Fruit fly (Drosophila melanogaster) whole organism, embryonic: ENCODE measurements around the gene CG13653.

ENCODE experiments used
- Awh ChIP-seq: fragments of 200-800 bp; sonication (Bioruptor generic); IDR thresholded peaks from 2 replicates; pipeline ENCODE4, ENCODE4 v1.3.6; 2022; ENCODE audit warnings: missing biosample characterization, missing genetic modification characterization
- Blimp-1 ChIP-seq: fragments of 200-800 bp; sonication (Bioruptor generic); optimal IDR thresholded peaks from 3 replicates; lab custom pipeline; 2018; ENCODE audit warnings: missing biosample characterization, missing genetic modification characterization, mild to moderate bottlenecking, moderate library complexity, missing genetic modification reagents
- CG10979 ChIP-seq: fragments of 200-800 bp; sonication (Bioruptor generic); optimal IDR thresholded peaks from 2 replicates; lab custom pipeline; 2018; ENCODE audit warnings: missing biosample characterization, mild to moderate bottlenecking, missing genetic modification characterization, moderate library complexity
- CG11504 ChIP-seq: fragments of 200-800 bp; sonication (Bioruptor generic); optimal IDR thresholded peaks from 3 replicates; lab custom pipeline; 2019; ENCODE audit warnings: missing biosample characterization, mild to moderate bottlenecking, missing genetic modification characterization, moderate library complexity
- CG13123 ChIP-seq: fragments of 200-800 bp; sonication (Bioruptor generic); optimal IDR thresholded peaks from 2 replicates; lab custom pipeline; 2016; ENCODE audit warnings: missing biosample characterization, missing genetic modification characterization
- CG13287 ChIP-seq: fragments of 200-800 bp; sonication (Bioruptor generic); IDR thresholded peaks from 2 replicates; pipeline ENCODE4 v1.3.6; 2022; ENCODE audit warnings: missing biosample characterization, missing genetic modification characterization; ENCODE audit not compliant: partially characterized antibody
- CG13424 ChIP-seq: fragments of 200-800 bp; sonication (Bioruptor generic); optimal IDR thresholded peaks from 2 replicates; lab custom pipeline; 2019; ENCODE audit warnings: missing biosample characterization, mild to moderate bottlenecking, missing genetic modification characterization, moderate library complexity
- CG14014 ChIP-seq: fragments of 200-800 bp; sonication (Bioruptor generic); IDR thresholded peaks from 2 replicates; pipeline ENCODE4 v1.3.6; 2022; ENCODE audit warnings: missing biosample characterization, missing genetic modification characterization
- CG15514 ChIP-seq: fragments of 200-800 bp; sonication (Bioruptor generic); optimal IDR thresholded peaks from 3 replicates; lab custom pipeline; 2017; ENCODE audit warnings: missing biosample characterization, missing genetic modification characterization, mild to moderate bottlenecking, moderate library complexity, missing genetic modification reagents
- CG17361 ChIP-seq: fragments of 200-800 bp; sonication (Bioruptor generic); IDR thresholded peaks from 3 replicates; pipeline ENCODE4 v1.3.6; 2022; ENCODE audit warnings: missing biosample characterization, missing genetic modification characterization
- CG18262 ChIP-seq: fragments of 200-800 bp; optimal IDR thresholded peaks from 3 replicates; lab custom pipeline; 2019; ENCODE audit warnings: missing biosample characterization, mild to moderate bottlenecking, missing genetic modification characterization, moderate library complexity
- CG31441 ChIP-seq: fragments of 200-800 bp; sonication (Bioruptor generic); IDR thresholded peaks from 2 replicates; pipeline ENCODE4 v1.3.6; 2022; ENCODE audit warnings: missing biosample characterization, missing genetic modification characterization
- CG43689 ChIP-seq: fragments of 200-800 bp; sonication (Bioruptor generic); IDR thresholded peaks from 2 replicates; pipeline ENCODE4 v1.3.6; 2022; ENCODE audit warnings: missing biosample characterization, missing genetic modification characterization
- CG6654 ChIP-seq: fragments of 200-800 bp; sonication (Bioruptor generic); optimal IDR thresholded peaks from 2 replicates; lab custom pipeline; 2017; ENCODE audit warnings: missing biosample characterization, mild to moderate bottlenecking, missing genetic modification characterization
- CG6683 ChIP-seq: fragments of 200-800 bp; sonication (Bioruptor generic); optimal IDR thresholded peaks from 2 replicates; lab custom pipeline; 2017; ENCODE audit warnings: missing biosample characterization, mild to moderate bottlenecking, missing genetic modification characterization, missing genetic modification reagents
- CG6854 ChIP-seq: fragments of 200-800 bp; sonication (Bioruptor generic); optimal IDR thresholded peaks from 3 replicates; lab custom pipeline; 2017; ENCODE audit warnings: missing biosample characterization, mild to moderate bottlenecking, missing genetic modification characterization
- CG7556 ChIP-seq: fragments of 200-800 bp; sonication (Bioruptor generic); optimal IDR thresholded peaks from 2 replicates; lab custom pipeline; 2017; ENCODE audit warnings: missing biosample characterization, mild to moderate bottlenecking, missing genetic modification characterization
- CG8290 ChIP-seq, 3 experiments: fragments of 200-800 bp; sonication (Bioruptor generic); optimal IDR thresholded peaks; 2 replicates each; lab custom pipeline; 2016 to 2019; ENCODE audit warnings: missing biosample characterization in 3 of 3, missing genetic modification characterization in 3 of 3, mild to moderate bottlenecking in 2 of 3, moderate library complexity in 1 of 3
- CG9437 ChIP-seq: fragments of 200-800 bp; sonication (Bioruptor generic); optimal IDR thresholded peaks from 2 replicates; lab custom pipeline; 2018; ENCODE audit warnings: missing biosample characterization, mild to moderate bottlenecking, missing genetic modification characterization
- CG9727 ChIP-seq: fragments of 200-800 bp; sonication (Bioruptor generic); optimal IDR thresholded peaks from 3 replicates; lab custom pipeline; 2017; ENCODE audit warnings: missing biosample characterization, mild to moderate bottlenecking, missing genetic modification characterization
- CoRest ChIP-seq: fragments of 200-800 bp; sonication (Bioruptor generic); optimal IDR thresholded peaks from 3 replicates; lab custom pipeline; 2018; ENCODE audit warnings: missing biosample characterization, mild to moderate bottlenecking, missing genetic modification characterization, moderate library complexity
- Dll ChIP-seq: fragments of 200-800 bp; sonication (Bioruptor generic); IDR thresholded peaks from 4 replicates; pipeline ENCODE4 v1.3.6; 2022; ENCODE audit warnings: missing biosample characterization, missing genetic modification characterization; ENCODE audit not compliant: partially characterized antibody
- E2f1 ChIP-seq: fragments of 200-800 bp; sonication (Bioruptor generic); IDR thresholded peaks from 2 replicates; pipeline ENCODE4 v1.3.6; 2022; ENCODE audit warnings: missing biosample characterization, missing genetic modification characterization
- H15 ChIP-seq: fragments of 200-800 bp; sonication (Bioruptor generic); IDR thresholded peaks from 3 replicates; pipeline ENCODE4 v1.3.6; 2022; ENCODE audit warnings: missing biosample characterization, missing genetic modification characterization
- H2.0 ChIP-seq: fragments of 200-800 bp; sonication (Bioruptor generic); IDR thresholded peaks from 2 replicates; pipeline ENCODE4 v1.3.6; 2022; ENCODE audit warnings: missing biosample characterization, missing genetic modification characterization
- Hey ChIP-seq: fragments of 200-800 bp; sonication (Bioruptor generic); optimal IDR thresholded peaks from 3 replicates; lab custom pipeline; 2018; ENCODE audit warnings: missing biosample characterization, mild to moderate bottlenecking, missing genetic modification characterization
- HmgD ChIP-seq: fragments of 200-800 bp; sonication (Bioruptor generic); optimal IDR thresholded peaks from 3 replicates; lab custom pipeline; 2016; ENCODE audit warnings: missing biosample characterization, missing genetic modification characterization
- Hmr ChIP-seq: fragments of 200-800 bp; sonication (Bioruptor generic); optimal IDR thresholded peaks from 3 replicates; lab custom pipeline; 2017; ENCODE audit warnings: mild to moderate bottlenecking, missing biosample characterization, missing genetic modification reagents, missing genetic modification characterization
- Hr39 ChIP-seq: fragments of >200 bp; optimal IDR thresholded peaks from 2 replicates; lab custom pipeline; 2017
- Hr51 ChIP-seq, 2 experiments: fragments of 200-800 bp; sonication (Bioruptor generic); optimal IDR thresholded peaks; 2 replicates in 1 of 2; 3 replicates in 1 of 2; lab custom pipeline; 2016 to 2018; ENCODE audit warnings: missing biosample characterization in 2 of 2, missing genetic modification characterization in 2 of 2, mild to moderate bottlenecking in 1 of 2, moderate library complexity in 1 of 2
- Hsf ChIP-seq: fragments of 200-800 bp; sonication (Bioruptor generic); optimal IDR thresholded peaks from 3 replicates; lab custom pipeline; 2016; ENCODE audit warnings: missing biosample characterization, missing genetic modification characterization
- Neu2 ChIP-seq: fragments of 200-800 bp; sonication (Bioruptor generic); optimal IDR thresholded peaks from 3 replicates; lab custom pipeline; 2016; ENCODE audit warnings: missing biosample characterization, missing genetic modification characterization, borderline replicate concordance
- Oli ChIP-seq: fragments of 200-800 bp; sonication (Bioruptor generic); optimal IDR thresholded peaks from 2 replicates; lab custom pipeline; 2018; ENCODE audit warnings: missing biosample characterization, mild to moderate bottlenecking, missing genetic modification characterization, moderate library complexity
- abd-A ChIP-seq: fragments of 200-800 bp; sonication (Bioruptor generic); optimal IDR thresholded peaks from 3 replicates; lab custom pipeline; 2019; ENCODE audit warnings: missing biosample characterization, mild to moderate bottlenecking, missing genetic modification characterization, moderate library complexity
- caup ChIP-seq: fragments of 200-800 bp; sonication (Bioruptor generic); optimal IDR thresholded peaks from 3 replicates; lab custom pipeline; 2017; ENCODE audit warnings: missing biosample characterization, mild to moderate bottlenecking, missing genetic modification characterization, moderate library complexity; ENCODE audit not compliant: severe bottlenecking
- cg ChIP-seq: fragments of 200-800 bp; sonication (Bioruptor generic); optimal IDR thresholded peaks from 3 replicates; lab custom pipeline; 2019; ENCODE audit warnings: missing biosample characterization, mild to moderate bottlenecking, missing genetic modification characterization, moderate library complexity
- chinmo ChIP-seq: fragments of 200-800 bp; sonication (Bioruptor generic); IDR thresholded peaks from 4 replicates; pipeline ENCODE4 v1.3.6; 2022; ENCODE audit warnings: missing biosample characterization, missing genetic modification characterization; ENCODE audit not compliant: partially characterized antibody
- chn ChIP-seq: fragments of 200-800 bp; sonication (Bioruptor generic); optimal IDR thresholded peaks from 2 replicates; lab custom pipeline; 2016; ENCODE audit warnings: missing biosample characterization, missing genetic modification characterization
- fd64A ChIP-seq: fragments of 200-800 bp; sonication (Bioruptor generic); optimal IDR thresholded peaks from 3 replicates; lab custom pipeline; 2018; ENCODE audit warnings: missing biosample characterization, mild to moderate bottlenecking, missing genetic modification characterization
- gem ChIP-seq: fragments of 200-800 bp; sonication (Bioruptor generic); optimal IDR thresholded peaks from 2 replicates; lab custom pipeline; 2019; ENCODE audit warnings: missing biosample characterization, mild to moderate bottlenecking, missing genetic modification characterization, moderate library complexity
- lola ChIP-seq, 3 experiments: fragments of >200 bp in 2 of 3; fragments of 200-800 bp in 1 of 3; sonication (Bioruptor generic) in 1 of 3; optimal IDR thresholded peaks; 2 replicates each; lab custom pipeline; 2017 to 2019; ENCODE audit warnings: missing biosample characterization in 3 of 3, missing genetic modification characterization in 3 of 3, mild to moderate bottlenecking in 1 of 3, moderate library complexity in 1 of 3
- nmo ChIP-seq: fragments of 200-800 bp; sonication (Bioruptor generic); optimal IDR thresholded peaks from 2 replicates; lab custom pipeline; 2018; ENCODE audit warnings: missing biosample characterization, mild to moderate bottlenecking, missing genetic modification characterization, moderate library complexity
- pros ChIP-seq: fragments of 200-800 bp; sonication (Bioruptor generic); optimal IDR thresholded peaks from 3 replicates; lab custom pipeline; 2019; ENCODE audit warnings: missing biosample characterization, mild to moderate bottlenecking, missing genetic modification characterization, moderate library complexity
- repo ChIP-seq: fragments of 200-800 bp; sonication (Bioruptor generic); optimal IDR thresholded peaks from 2 replicates; lab custom pipeline; 2016; ENCODE audit warnings: missing biosample characterization, missing genetic modification characterization
- tio ChIP-seq: fragments of 200-800 bp; sonication (Bioruptor generic); optimal IDR thresholded peaks from 2 replicates; lab custom pipeline; 2017; ENCODE audit warnings: missing biosample characterization, missing genetic modification characterization, inconsistent platforms
- tna ChIP-seq: fragments of 200-800 bp; sonication (Bioruptor generic); IDR thresholded peaks from 2 replicates; pipeline ENCODE4 v1.3.6; 2022; ENCODE audit warnings: missing biosample characterization, missing genetic modification characterization; ENCODE audit not compliant: partially characterized antibody
- zf30C ChIP-seq: fragments of 200-800 bp; sonication (Bioruptor generic); optimal IDR thresholded peaks from 3 replicates; lab custom pipeline; 2018; ENCODE audit warnings: missing biosample characterization, mild to moderate bottlenecking, missing genetic modification characterization

Gene CG13653

dm6 chr3R:25167407-25168191, 27.7 kb upstream of the CG13653 start (continued):
- TF ChIP-seq repo: no peak
- no peak for TF ChIP-seq CG43689 (GFP tag; lab: Robert Waterston, UW)
- no peak for TF ChIP-seq Hsf (GFP tag; lab: Kevin White, UChicago)
- TF ChIP-seq CoRest (tag; lab: Kevin White, UChicago): peak; percentile 29
- TF ChIP-seq CG6683 (GFP tag; lab: Kevin White, UChicago): no peak
- no peak for TF ChIP-seq Awh (GFP tag; lab: Robert Waterston, UW)
- peak; percentile 68 for TF ChIP-seq abd-A
- no peak for TF ChIP-seq Dll (GFP tag; lab: Robert Waterston, UW)
- TF ChIP-seq H2.0: no peak
- TF ChIP-seq CG6854: no peak
- TF ChIP-seq CG13287 (GFP tag; lab: Robert Waterston, UW): no peak
- TF ChIP-seq zf30C (GFP tag; lab: Kevin White, UChicago): no peak
- no peak for TF ChIP-seq Neu2 (GFP tag; lab: Kevin White, UChicago)
- peak; percentile 67 for TF ChIP-seq cg (GFP tag; lab: Kevin White, UChicago)
- no peak for TF ChIP-seq HmgD (GFP tag; lab: Kevin White, UChicago)
- TF ChIP-seq tna (GFP tag; lab: Robert Waterston, UW): no peak
- no peak for TF ChIP-seq Blimp-1 (GFP tag; lab: Kevin White, UChicago)
- TF ChIP-seq Hey (tag; lab: Kevin White, UChicago): peak; percentile 63
- peak; percentile 33 for TF ChIP-seq CG18262
- no peak for TF ChIP-seq H15 (GFP tag; lab: Robert Waterston, UW)
- TF ChIP-seq tio: no peak
- TF ChIP-seq CG11504 (tag; lab: Kevin White, UChicago): peak; percentile 36
- TF ChIP-seq CG17361: 0 out of 3 replicates have a peak, but pooled peaks have one; percentile 33
- peak; percentile 22; the same call in 1 of the 2 replicates for TF ChIP-seq CG31441 (GFP tag; lab: Robert Waterston, UW)
- TF ChIP-seq CG6654 (GFP tag; lab: Kevin White, UChicago): no peak
- no peak for TF ChIP-seq CG15514 (GFP tag; lab: Kevin White, UChicago)
- peak; percentile 5 for TF ChIP-seq caup (GFP tag; lab: Kevin White, UChicago)
- TF ChIP-seq gem: peak; percentile 47
- peak; percentile 42 for TF ChIP-seq CG7556 (GFP tag; lab: Kevin White, UChicago)
- TF ChIP-seq Hmr (GFP tag; lab: Kevin White, UChicago): peak; percentile 29
- TF ChIP-seq CG13424 (tag; lab: Kevin White, UChicago): peak; percentile 16
- TF ChIP-seq CG14014 (GFP tag; lab: Robert Waterston, UW): no peak
- TF ChIP-seq E2f1: no peak
- TF ChIP-seq fd64A: no peak
- peak; percentile 54 for TF ChIP-seq pros
- no peak for TF ChIP-seq chn (GFP tag; lab: Kevin White, UChicago)
- no peak for TF ChIP-seq CG9727
- TF ChIP-seq lola (GFP tag; optimal IDR thresholded peaks at IDR 0.05; lab: Kevin White, UChicago): peak in 1 of 3 experiments; percentile 0
- no peak for TF ChIP-seq CG8290 (GFP tag; optimal IDR thresholded peaks at IDR 0.05; lab: Kevin White, UChicago)
- no peak for TF ChIP-seq CG8290 (tag; optimal IDR thresholded peaks at IDR 0.05; lab: Kevin White, UChicago)
- no peak for TF ChIP-seq CG9437
- no peak for TF ChIP-seq Oli (tag; lab: Kevin White, UChicago)
- no peak for TF ChIP-seq CG13123
- peak; percentile 17 for TF ChIP-seq CG10979 (tag; lab: Kevin White, UChicago)
- TF ChIP-seq Hr51 (GFP tag; optimal IDR thresholded peaks at IDR 0.05; lab: Kevin White, UChicago): peak in 1 of 2 experiments; percentile 10
- 0 out of 4 replicates have a peak, but pooled peaks have one; percentile 32 for TF ChIP-seq chinmo (GFP tag; lab: Robert Waterston, UW)
- TF ChIP-seq nmo (GFP tag; lab: Kevin White, UChicago): peak; percentile 27
- TF ChIP-seq Hr39 (lab: Kevin White, UChicago): peak; percentile 21
